Fruit fly (Drosophila melanogaster): ENCODE results near the gene Zmynd8.
A peak's percentile ranks its signal among the peaks of the same experiment; 100 is the strongest.

Zmynd8 gene

dm6 chr3R:31713306-31714123, 44.2 kb downstream of the Zmynd8 start, which contains the start of gene ttk (continued):
- no peak for TF ChIP-seq Opbp (GFP tag; IDR thresholded peaks at IDR 0.05; ENCODE audit: partially characterized antibody)
- no peak for TF ChIP-seq GATAe (GFP tag; conservative IDR thresholded peaks at IDR 0.05)
- TF ChIP-seq shn (GFP tag; optimal IDR thresholded peaks at IDR 0.05), result no peak
- TF ChIP-seq slp2 (GFP tag; optimal IDR thresholded peaks at IDR 0.05), result no peak
- peak; percentile 3 for TF ChIP-seq Dad (GFP tag; optimal IDR thresholded peaks at IDR 0.05)
- no peak for TF ChIP-seq esg (GFP tag; conservative IDR thresholded peaks at IDR 0.05)
- TF ChIP-seq CG10321 (GFP tag; IDR thresholded peaks at IDR 0.05), result no peak
- TF ChIP-seq Camta (GFP tag; optimal IDR thresholded peaks at IDR 0.05), result no peak
- no peak for TF ChIP-seq Usf (GFP tag; optimal IDR thresholded peaks at IDR 0.05)
- no peak for TF ChIP-seq PHDP (tag; optimal IDR thresholded peaks at IDR 0.05)
- no peak for TF ChIP-seq trem (tag; optimal IDR thresholded peaks at IDR 0.05)
- no peak for TF ChIP-seq CG6175 (GFP tag; IDR thresholded peaks at IDR 0.05)
- no peak for TF ChIP-seq phol (tag; optimal IDR thresholded peaks at IDR 0.05)
- no peak for TF ChIP-seq ftz-f1 (GFP tag; optimal IDR thresholded peaks at IDR 0.05)
- TF ChIP-seq CG17829 (tag; optimal IDR thresholded peaks at IDR 0.05), result no peak
- TF ChIP-seq sr (GFP tag; IDR thresholded peaks at IDR 0.05), result no peak
- TF ChIP-seq amos (GFP tag; IDR thresholded peaks at IDR 0.05; ENCODE audit: partially characterized antibody), result no peak
- no peak for TF ChIP-seq Dfd (GFP tag; optimal IDR thresholded peaks at IDR 0.05)
- peak; percentile 27; the same call in 1 of the 3 replicates for TF ChIP-seq Dbx (GFP tag; IDR thresholded peaks at IDR 0.05)
- TF ChIP-seq CG4360 (GFP tag; IDR thresholded peaks at IDR 0.05), result 0 out of 2 replicates have a peak, but pooled peaks have one; percentile 54
- no peak for TF ChIP-seq CG2202 (tag; optimal IDR thresholded peaks at IDR 0.05)
- TF ChIP-seq CG13894 (tag; optimal IDR thresholded peaks at IDR 0.05), result no peak
- no peak for TF ChIP-seq Bteb2 (GFP tag; optimal IDR thresholded peaks at IDR 0.05)
- no peak for TF ChIP-seq ind (GFP tag; optimal IDR thresholded peaks at IDR 0.05)
- TF ChIP-seq caup (GFP tag; optimal IDR thresholded peaks at IDR 0.05; ENCODE audit: severe bottlenecking), result no peak
- no peak for TF ChIP-seq CG12219 (GFP tag; optimal IDR thresholded peaks at IDR 0.05)
- TF ChIP-seq CG34422 (GFP tag; IDR thresholded peaks at IDR 0.05), result no peak
- TF ChIP-seq CG9437 (GFP tag; optimal IDR thresholded peaks at IDR 0.05), result no peak
- no peak for TF ChIP-seq crp (GFP tag; optimal IDR thresholded peaks at IDR 0.05)
- TF ChIP-seq CG17385 (GFP tag; optimal IDR thresholded peaks at IDR 0.05), result peak; percentile 90
- TF ChIP-seq HLH4C (GFP tag; IDR thresholded peaks at IDR 0.05; ENCODE audit: partially characterized antibody), result 0 out of 3 replicates have a peak, but pooled peaks have one; percentile 16
- TF ChIP-seq fu2 (GFP tag; optimal IDR thresholded peaks at IDR 0.05), result no peak
- no peak for TF ChIP-seq btn (GFP tag; optimal IDR thresholded peaks at IDR 0.05)
- no peak for TF ChIP-seq Sox102F (GFP tag; optimal IDR thresholded peaks at IDR 0.05)
- no peak for TF ChIP-seq Xrp1 (GFP tag; IDR thresholded peaks at IDR 0.05)
- TF ChIP-seq CG6654 (GFP tag; optimal IDR thresholded peaks at IDR 0.05), result no peak
- no peak for TF ChIP-seq gro (GFP tag; optimal IDR thresholded peaks at IDR 0.05)
- no peak for TF ChIP-seq HmgZ (tag; optimal IDR thresholded peaks at IDR 0.05)
- peak; percentile 95 to 97 for TF ChIP-seq Trl (optimal IDR thresholded peaks at IDR 0.05)
- peak; percentile 41 for TF ChIP-seq Trl (GFP tag; optimal IDR thresholded peaks at IDR 0.05)
- no peak for TF ChIP-seq CG16813 (GFP tag; IDR thresholded peaks at IDR 0.05; ENCODE audit: partially characterized antibody)
- TF ChIP-seq CG13424 (tag; optimal IDR thresholded peaks at IDR 0.05), result no peak

All from whole organism, embryonic.